Worm (Caenorhabditis elegans): ENCODE data around the gene col-150.

col-150 gene

ce11 chrV:10333843-10334242 is 39.4 kb upstream of the col-150 start:
- TF ChIP-seq fos-1 (tag; optimal IDR thresholded peaks at IDR 0.05): peak; percentile 73
- TF ChIP-seq nhr-237 (tag; optimal IDR thresholded peaks at IDR 0.05): no peak
- TF ChIP-seq sma-3 (GFP tag; optimal IDR thresholded peaks at IDR 0.05): peak; percentile 23
- TF ChIP-seq sma-9 (GFP tag; optimal IDR thresholded peaks at IDR 0.05): peak; percentile 28
- no peak for TF ChIP-seq sma-9 (tag; optimal IDR thresholded peaks at IDR 0.05)
- TF ChIP-seq mab-5 (tag; optimal IDR thresholded peaks at IDR 0.05): no peak

- TF ChIP-seq mab-5 (tag; optimal IDR thresholded peaks at IDR 0.05): no peak
- TF ChIP-seq sem-4 (tag; optimal IDR thresholded peaks at IDR 0.05): no peak
- TF ChIP-seq nhr-11 (tag; optimal IDR thresholded peaks at IDR 0.05): no peak
- TF ChIP-seq sma-3 (GFP tag; optimal IDR thresholded peaks at IDR 0.05): no peak
- TF ChIP-seq nhr-12 (tag; optimal IDR thresholded peaks at IDR 0.05): no peak
- TF ChIP-seq unc-62 (GFP tag; optimal IDR thresholded peaks at IDR 0.05): no peak
- TF ChIP-seq snpc-4 (tag; optimal IDR thresholded peaks at IDR 0.05): no peak
- no peak for TF ChIP-seq ztf-11 (tag; optimal IDR thresholded peaks at IDR 0.05)
- TF ChIP-seq R02D3.7 (tag; optimal IDR thresholded peaks at IDR 0.05): no peak
- no peak for TF ChIP-seq peb-1 (tag; optimal IDR thresholded peaks at IDR 0.05)
- no peak for TF ChIP-seq skn-1 (tag; optimal IDR thresholded peaks at IDR 0.05)
- no peak for TF ChIP-seq ztf-4 (tag; optimal IDR thresholded peaks at IDR 0.05)
- no peak for TF ChIP-seq blmp-1 (tag; optimal IDR thresholded peaks at IDR 0.05; ENCODE audit: insufficient read depth)
- no peak for TF ChIP-seq lin-13 (GFP tag; optimal IDR thresholded peaks at IDR 0.05)
- TF ChIP-seq Y55F3AM.14 (GFP tag; optimal IDR thresholded peaks at IDR 0.05): no peak
- no peak for TF ChIP-seq F13H6.1 (tag; optimal IDR thresholded peaks at IDR 0.05)
- no peak for TF ChIP-seq unc-39 (tag; optimal IDR thresholded peaks at IDR 0.05)
- TF ChIP-seq mbf-1 (tag; optimal IDR thresholded peaks at IDR 0.05): no peak
- TF ChIP-seq ceh-82 (tag; optimal IDR thresholded peaks at IDR 0.05): no peak
- no peak for TF ChIP-seq nhr-21 (tag; optimal IDR thresholded peaks at IDR 0.05)
Observed at ce11 chrV:10332012-10332411, 37.6 kb upstream of the col-150 start, which contains the start of gene crm-1. Gene crm-1, minus strand, starts transcription at chrV:10332112.

ce11 chrV:10328080-10328479 is 33.6 kb upstream of the col-150 start:
- TF ChIP-seq R02D3.7 (tag; optimal IDR thresholded peaks at IDR 0.05) (no peak), nhr-25 (tag; optimal IDR thresholded peaks at IDR 0.05) (no peak), C34F6.9 (tag; optimal IDR thresholded peaks at IDR 0.05) (no peak), dmd-4 (tag; optimal IDR thresholded peaks at IDR 0.05) (no peak), sma-9 (GFP tag; optimal IDR thresholded peaks at IDR 0.05) (no peak), sma-9 (tag; optimal IDR thresholded peaks at IDR 0.05) (no peak), F13H6.1 (tag; optimal IDR thresholded peaks at IDR 0.05) (peak; percentile 8)

ce11 chrV:10323537-10323936 is 29.1 kb upstream of the col-150 start:
- TF ChIP-seq lin-39 (tag; optimal IDR thresholded peaks at IDR 0.05) (no peak), ama-1 (optimal IDR thresholded peaks at IDR 0.05) (no peak), elt-1 (tag; optimal IDR thresholded peaks at IDR 0.05) (no peak), skn-1 (tag; optimal IDR thresholded peaks at IDR 0.05) (no peak), sma-3 (GFP tag; optimal IDR thresholded peaks at IDR 0.05) (no peak), ztf-4 (tag; optimal IDR thresholded peaks at IDR 0.05) (no peak)

ce11 chrV:10320101-10320761 is 25.8 kb upstream of the col-150 start, which contains the start of the genes gna-1 and B0024.13:
Gene gna-1, minus strand, starts transcription at chrV:10320151.
Gene B0024.13, plus strand, starts transcription at chrV:10320711.
- TF ChIP-seq skn-1 (tag; optimal IDR thresholded peaks at IDR 0.05) (no peak), unc-55 (GFP tag; optimal IDR thresholded peaks at IDR 0.05) (no peak), F13H6.1 (tag; optimal IDR thresholded peaks at IDR 0.05) (peak; percentile 52), nhr-129 (tag; optimal IDR thresholded peaks at IDR 0.05) (peak; percentile 25), nhr-6 (tag; optimal IDR thresholded peaks at IDR 0.05) (no peak), dmd-4 (tag; optimal IDR thresholded peaks at IDR 0.05) (no peak), unc-62 (GFP tag; optimal IDR thresholded peaks at IDR 0.05) (no peak), nhr-21 (tag; optimal IDR thresholded peaks at IDR 0.05) (no peak), nhr-25 (tag; optimal IDR thresholded peaks at IDR 0.05) (no peak), sma-3 (GFP tag; optimal IDR thresholded peaks at IDR 0.05) (peak; percentile 76), ceh-16 (tag; optimal IDR thresholded peaks at IDR 0.05) (no peak), nhr-77 (tag; optimal IDR thresholded peaks at IDR 0.05) (no peak), nhr-12 (tag; optimal IDR thresholded peaks at IDR 0.05) (no peak), mdl-1 (tag; optimal IDR thresholded peaks at IDR 0.05) (no peak), lin-39 (tag; optimal IDR thresholded peaks at IDR 0.05) (no peak), fos-1 (tag; optimal IDR thresholded peaks at IDR 0.05) (peak; percentile 34), aly-2 (tag; optimal IDR thresholded peaks at IDR 0.05) (no peak), R02D3.7 (tag; optimal IDR thresholded peaks at IDR 0.05) (no peak), nhr-237 (tag; optimal IDR thresholded peaks at IDR 0.05) (no peak), ceh-82 (tag; optimal IDR thresholded peaks at IDR 0.05) (no peak), lin-13 (GFP tag; optimal IDR thresholded peaks at IDR 0.05) (no peak), elt-1 (tag; optimal IDR thresholded peaks at IDR 0.05) (no peak), sma-9 (GFP tag; optimal IDR thresholded peaks at IDR 0.05) (peak; percentile 86), sma-9 (tag; optimal IDR thresholded peaks at IDR 0.05) (no peak), peb-1 (tag; optimal IDR thresholded peaks at IDR 0.05) (no peak), ztf-4 (tag; optimal IDR thresholded peaks at IDR 0.05) (no peak), alr-1 (tag; optimal IDR thresholded peaks at IDR 0.05) (no peak), zag-1 (tag; optimal IDR thresholded peaks at IDR 0.05) (no peak), egl-27 (tag; optimal IDR thresholded peaks at IDR 0.05) (no peak), nhr-23 (tag; optimal IDR thresholded peaks at IDR 0.05) (no peak), nhr-11 (tag; optimal IDR thresholded peaks at IDR 0.05) (no peak), mab-5 (tag; optimal IDR thresholded peaks at IDR 0.05) (no peak), C34F6.9 (tag; optimal IDR thresholded peaks at IDR 0.05) (peak; percentile 69), mbf-1 (tag; optimal IDR thresholded peaks at IDR 0.05) (no peak), sem-4 (tag; optimal IDR thresholded peaks at IDR 0.05) (no peak)
